Fruit fly (Drosophila melanogaster) whole organism, embryonic: ENCODE data around the gene MsrA.

Experiments
- C15 ChIP-seq: fragments of 200-800 bp; sonication (Bioruptor generic); IDR thresholded peaks from 3 replicates; pipeline ENCODE4 v1.3.6; 2022; ENCODE audit warnings: missing biosample characterization, missing genetic modification characterization
- CG10147 ChIP-seq: fragments of 200-800 bp; sonication (Bioruptor generic); optimal IDR thresholded peaks from 2 replicates; lab custom pipeline; 2019; ENCODE audit warnings: missing biosample characterization, mild to moderate bottlenecking, missing genetic modification characterization, moderate library complexity
- CG10565 ChIP-seq: fragments of 200-800 bp; sonication (Bioruptor generic); optimal IDR thresholded peaks from 3 replicates; lab custom pipeline; 2016; ENCODE audit warnings: missing biosample characterization, mild to moderate bottlenecking, missing genetic modification characterization
- CG10979 ChIP-seq: fragments of 200-800 bp; sonication (Bioruptor generic); optimal IDR thresholded peaks from 2 replicates; lab custom pipeline; 2018; ENCODE audit warnings: missing biosample characterization, mild to moderate bottlenecking, missing genetic modification characterization, moderate library complexity
- CG11504 ChIP-seq: fragments of 200-800 bp; sonication (Bioruptor generic); optimal IDR thresholded peaks from 3 replicates; lab custom pipeline; 2019; ENCODE audit warnings: missing biosample characterization, mild to moderate bottlenecking, missing genetic modification characterization, moderate library complexity
- CG1233 ChIP-seq: fragments of 200-800 bp; sonication (Bioruptor generic); optimal IDR thresholded peaks from 4 replicates; lab custom pipeline; 2018; ENCODE audit warnings: missing biosample characterization, mild to moderate bottlenecking, missing genetic modification characterization
- CG13424 ChIP-seq: fragments of 200-800 bp; sonication (Bioruptor generic); optimal IDR thresholded peaks from 2 replicates; lab custom pipeline; 2019; ENCODE audit warnings: missing biosample characterization, mild to moderate bottlenecking, missing genetic modification characterization, moderate library complexity
- CG13624 ChIP-seq: fragments of 200-800 bp; sonication (Bioruptor generic); optimal IDR thresholded peaks from 2 replicates; lab custom pipeline; 2016; ENCODE audit warnings: missing biosample characterization, missing genetic modification characterization
- CG14050 ChIP-seq: fragments of 200-800 bp; sonication (Bioruptor generic); IDR thresholded peaks from 3 replicates; pipeline ENCODE4 v1.3.6; 2022; ENCODE audit warnings: missing biosample characterization, missing genetic modification characterization
- CG14710 ChIP-seq: fragments of 200-800 bp; sonication (Bioruptor generic); optimal IDR thresholded peaks from 3 replicates; lab custom pipeline; 2019; ENCODE audit warnings: missing biosample characterization, mild to moderate bottlenecking, missing genetic modification characterization, moderate library complexity
- CG15514 ChIP-seq: fragments of 200-800 bp; sonication (Bioruptor generic); optimal IDR thresholded peaks from 3 replicates; lab custom pipeline; 2017; ENCODE audit warnings: missing biosample characterization, missing genetic modification characterization, mild to moderate bottlenecking, moderate library complexity, missing genetic modification reagents
- CG15601 ChIP-seq: fragments of 200-800 bp; sonication (Bioruptor generic); optimal IDR thresholded peaks from 3 replicates; lab custom pipeline; 2019; ENCODE audit warnings: missing biosample characterization, mild to moderate bottlenecking, missing genetic modification characterization, moderate library complexity
- CG16813 ChIP-seq: fragments of 200-800 bp; sonication (Bioruptor generic); IDR thresholded peaks from 3 replicates; pipeline ENCODE4 v1.3.6; 2022; ENCODE audit warnings: missing biosample characterization, missing genetic modification characterization; ENCODE audit not compliant: partially characterized antibody
- CG18262 ChIP-seq: fragments of 200-800 bp; optimal IDR thresholded peaks from 3 replicates; lab custom pipeline; 2019; ENCODE audit warnings: missing biosample characterization, mild to moderate bottlenecking, missing genetic modification characterization, moderate library complexity
- CG2712 ChIP-seq: fragments of 200-800 bp; optimal IDR thresholded peaks from 3 replicates; lab custom pipeline; 2019; ENCODE audit warnings: missing biosample characterization, mild to moderate bottlenecking, missing genetic modification characterization, moderate library complexity
- CG30431 ChIP-seq: fragments of 200-800 bp; sonication (Bioruptor generic); optimal IDR thresholded peaks from 2 replicates; lab custom pipeline; 2017; ENCODE audit warnings: missing biosample characterization, missing genetic modification characterization
- CG31365 ChIP-seq: fragments of 200-800 bp; sonication (Bioruptor generic); optimal IDR thresholded peaks from 2 replicates; lab custom pipeline; 2018; ENCODE audit warnings: missing biosample characterization, mild to moderate bottlenecking, missing genetic modification characterization
- CG32772 ChIP-seq: fragments of 200-800 bp; sonication (Bioruptor generic); IDR thresholded peaks from 2 replicates; pipeline ENCODE4 v1.3.6; 2022; ENCODE audit warnings: missing biosample characterization, missing genetic modification characterization
- CG33213 ChIP-seq: fragments of 200-800 bp; sonication (Bioruptor generic); optimal IDR thresholded peaks from 3 replicates; lab custom pipeline; 2016; ENCODE audit warnings: missing biosample characterization, missing genetic modification characterization
- CG6854 ChIP-seq: fragments of 200-800 bp; sonication (Bioruptor generic); optimal IDR thresholded peaks from 3 replicates; lab custom pipeline; 2017; ENCODE audit warnings: missing biosample characterization, mild to moderate bottlenecking, missing genetic modification characterization
- CG7271 ChIP-seq: fragments of 200-800 bp; sonication (Bioruptor generic); optimal IDR thresholded peaks from 2 replicates; lab custom pipeline; 2018; ENCODE audit warnings: missing biosample characterization, mild to moderate bottlenecking, missing genetic modification characterization, moderate library complexity
- CG7357 ChIP-seq: fragments of 200-800 bp; sonication (Bioruptor generic); IDR thresholded peaks from 3 replicates; pipeline ENCODE4 v1.3.6; 2022; ENCODE audit warnings: missing biosample characterization, missing genetic modification characterization
- CG7963 ChIP-seq: fragments of 200-800 bp; sonication (Bioruptor generic); IDR thresholded peaks from 3 replicates; pipeline ENCODE4 v1.3.6; 2022; ENCODE audit warnings: missing biosample characterization, missing genetic modification characterization; ENCODE audit not compliant: partially characterized antibody
- CkIIα-i1 ChIP-seq: fragments of 200-800 bp; sonication (Bioruptor generic); IDR thresholded peaks from 2 replicates; pipeline ENCODE4 v1.3.6; 2022; ENCODE audit warnings: missing biosample characterization, missing genetic modification characterization
- D ChIP-seq, 2 experiments: fragments of 200-800 bp in 1 of 2; fragments of >200 bp in 1 of 2; sonication (Bioruptor generic) in 1 of 2; optimal IDR thresholded peaks; 2 replicates in 1 of 2; 3 replicates in 1 of 2; lab custom pipeline; 2017; ENCODE audit warnings: mild to moderate bottlenecking in 1 of 2, missing biosample characterization in 1 of 2, missing genetic modification characterization in 1 of 2, missing genetic modification reagents in 1 of 2
- Dek ChIP-seq: fragments of 200-800 bp; sonication (Bioruptor generic); optimal IDR thresholded peaks from 3 replicates; lab custom pipeline; 2019; ENCODE audit warnings: missing biosample characterization, mild to moderate bottlenecking, missing genetic modification characterization, moderate library complexity
- Dref ChIP-seq: fragments of 200-800 bp; sonication (Bioruptor generic); IDR thresholded peaks from 2 replicates; pipeline ENCODE4 v1.3.6; 2022; ENCODE audit warnings: missing biosample characterization, missing genetic modification characterization
- E2f2 ChIP-seq: fragments of 200-800 bp; sonication (Bioruptor generic); IDR thresholded peaks from 2 replicates; pipeline ENCODE4 v1.3.6; 2022; ENCODE audit warnings: missing biosample characterization, missing genetic modification characterization
- Hr51 ChIP-seq, 2 experiments: fragments of 200-800 bp; sonication (Bioruptor generic); optimal IDR thresholded peaks; 2 replicates in 1 of 2; 3 replicates in 1 of 2; lab custom pipeline; 2016 to 2018; ENCODE audit warnings: missing biosample characterization in 2 of 2, missing genetic modification characterization in 2 of 2, mild to moderate bottlenecking in 1 of 2, moderate library complexity in 1 of 2
- Jarid2 ChIP-seq: fragments of 200-800 bp; sonication (Bioruptor generic); optimal IDR thresholded peaks from 3 replicates; lab custom pipeline; 2017; ENCODE audit warnings: mild to moderate bottlenecking, missing biosample characterization, missing genetic modification reagents, missing genetic modification characterization
- Kr ChIP-seq: fragments of 200-800 bp; sonication (Bioruptor generic); optimal IDR thresholded peaks from 2 replicates; lab custom pipeline; 2017; ENCODE audit warnings: missing biosample characterization, mild to moderate bottlenecking, missing genetic modification characterization
- MBD-R2 ChIP-seq: fragments of 200-800 bp; sonication (Bioruptor generic); IDR thresholded peaks from 2 replicates; pipeline ENCODE4 v1.3.6; 2022; ENCODE audit warnings: missing biosample characterization, missing genetic modification characterization
- NC2α ChIP-seq: fragments of 200-800 bp; sonication (Bioruptor generic); optimal IDR thresholded peaks from 2 replicates; lab custom pipeline; 2016; ENCODE audit warnings: missing biosample characterization, missing genetic modification characterization
- Opbp ChIP-seq: fragments of 200-800 bp; sonication (Bioruptor generic); IDR thresholded peaks from 3 replicates; pipeline ENCODE4 v1.3.6; 2022; ENCODE audit warnings: missing biosample characterization, missing genetic modification characterization; ENCODE audit not compliant: partially characterized antibody
- Xrp1 ChIP-seq: fragments of 200-800 bp; sonication (Bioruptor generic); IDR thresholded peaks from 2 replicates; pipeline ENCODE4 v1.3.6; 2022; ENCODE audit warnings: missing biosample characterization, missing genetic modification characterization
- ap ChIP-seq: fragments of 200-800 bp; sonication (Bioruptor generic); IDR thresholded peaks from 2 replicates; pipeline ENCODE4 v1.3.6; 2022; ENCODE audit warnings: missing biosample characterization, missing genetic modification characterization
- br ChIP-seq: fragments of >200 bp; optimal IDR thresholded peaks from 2 replicates; lab custom pipeline; 2017
- fu2 ChIP-seq: fragments of 200-800 bp; sonication (Bioruptor generic); optimal IDR thresholded peaks from 2 replicates; lab custom pipeline; 2016; ENCODE audit warnings: missing biosample characterization, missing genetic modification characterization
- gfzf ChIP-seq: fragments of 200-800 bp; sonication (Bioruptor generic); optimal IDR thresholded peaks from 2 replicates; lab custom pipeline; 2016; ENCODE audit warnings: missing biosample characterization, mild to moderate bottlenecking, missing genetic modification characterization, moderate library complexity
- gsb-n ChIP-seq: fragments of 200-800 bp; sonication (Bioruptor generic); optimal IDR thresholded peaks from 3 replicates; lab custom pipeline; 2018; ENCODE audit warnings: missing biosample characterization, mild to moderate bottlenecking, missing genetic modification characterization
- lov ChIP-seq, 2 experiments: fragments of 200-800 bp in 1 of 2; fragments of >200 bp in 1 of 2; sonication (Bioruptor generic) in 1 of 2; IDR thresholded peaks in 1 of 2; optimal IDR thresholded peaks in 1 of 2; 2 replicates in 1 of 2; 3 replicates in 1 of 2; pipeline versions ENCODE4 v1.3.6 to Lab custom; 2017 to 2022; ENCODE audit warnings: missing biosample characterization in 1 of 2, missing genetic modification characterization in 1 of 2
- p53 ChIP-seq: fragments of 200-800 bp; sonication (Bioruptor generic); optimal IDR thresholded peaks from 2 replicates; lab custom pipeline; 2016; ENCODE audit warnings: missing biosample characterization, missing genetic modification characterization
- run ChIP-seq: fragments of 200-800 bp; sonication (Bioruptor generic); optimal IDR thresholded peaks from 3 replicates; lab custom pipeline; 2018; ENCODE audit warnings: missing biosample characterization, mild to moderate bottlenecking, missing genetic modification characterization
- scrt ChIP-seq: fragments of 200-800 bp; sonication (Bioruptor generic); optimal IDR thresholded peaks from 2 replicates; lab custom pipeline; 2018; ENCODE audit warnings: missing biosample characterization, mild to moderate bottlenecking, missing genetic modification characterization, moderate library complexity
- sd ChIP-seq: fragments of 200-800 bp; sonication (Bioruptor generic); optimal IDR thresholded peaks from 3 replicates; lab custom pipeline; 2018; ENCODE audit warnings: missing biosample characterization, mild to moderate bottlenecking, missing genetic modification characterization, moderate library complexity
- slbo ChIP-seq: fragments of 200-800 bp; sonication (Bioruptor generic); IDR thresholded peaks from 2 replicates; pipeline ENCODE4 v1.3.6; 2022; ENCODE audit warnings: missing biosample characterization, missing genetic modification characterization
- sug ChIP-seq: fragments of 200-800 bp; optimal IDR thresholded peaks from 2 replicates; lab custom pipeline; 2019; ENCODE audit warnings: missing biosample characterization, mild to moderate bottlenecking, missing genetic modification characterization, moderate library complexity
- unc-4 ChIP-seq: fragments of 200-800 bp; sonication (Bioruptor generic); IDR thresholded peaks from 2 replicates; pipeline ENCODE4 v1.3.6; 2022; ENCODE audit warnings: missing biosample characterization, missing genetic modification characterization; ENCODE audit not compliant: partially characterized antibody

The MsrA gene

DNA sequence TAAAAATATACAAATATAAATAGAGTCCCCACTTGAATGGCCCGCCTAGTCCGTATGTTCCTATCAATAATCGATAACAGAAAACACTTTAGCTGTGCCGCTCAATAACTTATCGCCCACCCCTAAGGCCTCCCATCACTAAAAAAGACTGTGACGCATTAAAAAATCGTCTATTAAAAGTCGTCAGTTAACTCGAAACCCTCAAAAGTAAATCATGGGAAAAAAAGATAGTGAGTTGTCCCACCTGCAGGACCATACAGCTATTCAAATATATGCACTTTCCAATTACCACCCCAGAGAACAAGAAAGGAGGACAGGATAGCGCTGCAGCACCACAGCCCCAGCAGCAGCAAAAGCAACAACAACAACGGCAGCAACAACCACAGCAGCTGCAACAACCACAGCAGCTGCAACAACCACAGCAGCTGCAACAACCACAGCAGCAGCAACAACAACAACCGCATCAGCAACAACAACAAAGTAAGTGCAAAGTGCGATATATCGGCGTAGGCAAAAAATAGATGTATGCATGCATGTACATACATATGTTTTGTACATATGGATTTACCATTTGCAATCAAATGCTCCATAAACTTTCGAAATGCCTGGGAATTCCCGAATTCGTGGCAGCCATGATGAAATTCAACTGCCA is 43.3 kb downstream of the MsrA start, which contains the start of gene AGO2 (continued):
- TF ChIP-seq CG18262 (tag; lab: Kevin White, UChicago) (peak; percentile 20), Kr (GFP tag; lab: Kevin White, UChicago) (no peak), CG14710 (tag; lab: Kevin White, UChicago) (peak; percentile 81), CG13624 (GFP tag; lab: Kevin White, UChicago) (peak; percentile 92), fu2 (peak; percentile 29), CG2712 (tag; lab: Kevin White, UChicago) (peak; percentile 6), CG14050 (no peak), Xrp1 (GFP tag; lab: Robert Waterston, UW) (peak; percentile 41; the same call in 1 of the 2 replicates), sug (tag; lab: Kevin White, UChicago) (peak; percentile 9), CG7357 (no peak), CG15514 (GFP tag; lab: Kevin White, UChicago) (peak; percentile 66), Hr51 (GFP tag; optimal IDR thresholded peaks at IDR 0.05; lab: Kevin White, UChicago) (peak in 1 of 2 experiments; percentile 61), CG10979 (tag; lab: Kevin White, UChicago) (peak; percentile 12), ap (GFP tag; lab: Robert Waterston, UW) (no peak), run (tag; lab: Kevin White, UChicago) (no peak), CG7963 (peak; percentile 64; the same call in 2 of the 3 replicates), CG6854 (GFP tag; lab: Kevin White, UChicago) (peak; percentile 3), CkIIα-i1 (GFP tag; lab: Robert Waterston, UW) (no peak), CG33213 (GFP tag; lab: Kevin White, UChicago) (no peak), CG1233 (GFP tag; lab: Kevin White, UChicago) (no peak), CG15601 (peak; percentile 17), gfzf (peak; percentile 41), lov (optimal IDR thresholded peaks at IDR 0.05; lab: Kevin White, UChicago) (no peak), lov (GFP tag; IDR thresholded peaks at IDR 0.05; lab: Robert Waterston, UW) (no peak), CG30431 (GFP tag; lab: Kevin White, UChicago) (no peak), CG10565 (GFP tag; lab: Kevin White, UChicago) (no peak), NC2α (GFP tag; lab: Kevin White, UChicago) (no peak), CG7271 (peak; percentile 48), CG11504 (tag; lab: Kevin White, UChicago) (peak; percentile 76), CG32772 (GFP tag; lab: Robert Waterston, UW) (no peak), MBD-R2 (GFP tag; lab: Robert Waterston, UW) (peak; percentile 24; the same call in 1 of the 2 replicates), Dref (peak; percentile 93), p53 (no peak), sd (tag; lab: Kevin White, UChicago) (no peak), CG10147 (GFP tag; lab: Kevin White, UChicago) (peak; percentile 38), CG13424 (tag; lab: Kevin White, UChicago) (peak; percentile 8), D (optimal IDR thresholded peaks at IDR 0.05; lab: Kevin White, UChicago) (no peak), D (GFP tag; optimal IDR thresholded peaks at IDR 0.05; lab: Kevin White, UChicago) (no peak), Opbp (peak; percentile 62; the same call in 2 of the 3 replicates), unc-4 (peak; percentile 58), gsb-n (no peak), E2f2 (GFP tag; lab: Robert Waterston, UW) (peak; percentile 94), scrt (peak; percentile 40), Dek (tag; lab: Kevin White, UChicago) (no peak), CG16813 (GFP tag; lab: Robert Waterston, UW) (peak; percentile 68; the same call in 2 of the 3 replicates), br (lab: Kevin White, UChicago) (no peak), Jarid2 (GFP tag; lab: Kevin White, UChicago) (peak; percentile 38), CG31365 (tag; lab: Kevin White, UChicago) (peak; percentile 3), slbo (GFP tag; lab: Robert Waterston, UW) (no peak), C15 (GFP tag; lab: Robert Waterston, UW) (no peak)
